Fruit fly (Drosophila melanogaster) whole organism, embryonic: ENCODE results near the gene Uck.
A peak's percentile ranks its signal among the peaks of the same experiment; 100 is the strongest.

Experiments
- Aef1 ChIP-seq: fragments of 200-800 bp; sonication (Bioruptor generic); IDR thresholded peaks from 3 replicates; pipeline ENCODE4 v1.3.6; 2022; ENCODE audit warnings: missing biosample characterization, missing genetic modification characterization
- Atf6 ChIP-seq: fragments of 200-800 bp; sonication (Bioruptor generic); IDR thresholded peaks from 2 replicates; pipeline ENCODE4 v1.3.6; 2022; ENCODE audit warnings: missing biosample characterization, missing genetic modification characterization
- CG11560 ChIP-seq: fragments of 200-800 bp; sonication (Bioruptor generic); IDR thresholded peaks from 3 replicates; pipeline ENCODE4 v1.3.6; 2022; ENCODE audit warnings: missing biosample characterization, missing genetic modification characterization
- CG11723 ChIP-seq: fragments of 200-800 bp; sonication (Bioruptor generic); optimal IDR thresholded peaks from 2 replicates; lab custom pipeline; 2017; ENCODE audit warnings: missing biosample characterization, mild to moderate bottlenecking, missing genetic modification characterization
- CG13287 ChIP-seq: fragments of 200-800 bp; sonication (Bioruptor generic); IDR thresholded peaks from 2 replicates; pipeline ENCODE4 v1.3.6; 2022; ENCODE audit warnings: missing biosample characterization, missing genetic modification characterization; ENCODE audit not compliant: partially characterized antibody
- CG16779 ChIP-seq: fragments of 200-800 bp; sonication (Bioruptor generic); IDR thresholded peaks from 2 replicates; pipeline ENCODE4 v1.3.6; 2022; ENCODE audit warnings: missing biosample characterization, missing genetic modification characterization
- CG16863 ChIP-seq: fragments of 200-800 bp; sonication (Bioruptor generic); optimal IDR thresholded peaks from 3 replicates; lab custom pipeline; 2016; ENCODE audit warnings: missing biosample characterization, missing genetic modification characterization
- CG18599 ChIP-seq: fragments of 200-800 bp; sonication (Bioruptor generic); optimal IDR thresholded peaks from 3 replicates; lab custom pipeline; 2017; ENCODE audit warnings: missing biosample characterization, missing genetic modification characterization, mild to moderate bottlenecking, moderate library complexity, missing genetic modification reagents
- CG2120 ChIP-seq: fragments of 200-800 bp; sonication (Bioruptor generic); optimal IDR thresholded peaks from 3 replicates; lab custom pipeline; 2016; ENCODE audit warnings: missing biosample characterization, missing genetic modification characterization
- CG2129 ChIP-seq: fragments of 200-800 bp; sonication (Bioruptor generic); IDR thresholded peaks from 2 replicates; pipeline ENCODE4 v1.3.6; 2022; ENCODE audit warnings: missing biosample characterization, missing genetic modification characterization; ENCODE audit not compliant: partially characterized antibody
- CG33557 ChIP-seq: fragments of 200-800 bp; sonication (Bioruptor generic); optimal IDR thresholded peaks from 2 replicates; lab custom pipeline; 2019; ENCODE audit warnings: missing biosample characterization, mild to moderate bottlenecking, missing genetic modification characterization, moderate library complexity
- CG3726 ChIP-seq: fragments of 200-800 bp; sonication (Bioruptor generic); IDR thresholded peaks from 3 replicates; pipeline ENCODE4, ENCODE4 v1.3.6; 2022; ENCODE audit warnings: missing biosample characterization, missing genetic modification characterization
- CG4328 ChIP-seq: fragments of 200-800 bp; sonication (Bioruptor generic); optimal IDR thresholded peaks from 3 replicates; lab custom pipeline; 2017; ENCODE audit warnings: missing biosample characterization, missing genetic modification reagents, missing genetic modification characterization
- CG43689 ChIP-seq: fragments of 200-800 bp; sonication (Bioruptor generic); IDR thresholded peaks from 2 replicates; pipeline ENCODE4 v1.3.6; 2022; ENCODE audit warnings: missing biosample characterization, missing genetic modification characterization
- CG6813 ChIP-seq: fragments of 200-800 bp; sonication (Bioruptor generic); optimal IDR thresholded peaks from 2 replicates; lab custom pipeline; 2017; ENCODE audit warnings: missing biosample characterization, missing genetic modification characterization, mild to moderate bottlenecking, moderate library complexity, missing genetic modification reagents
- CG7271 ChIP-seq: fragments of 200-800 bp; sonication (Bioruptor generic); optimal IDR thresholded peaks from 2 replicates; lab custom pipeline; 2018; ENCODE audit warnings: missing biosample characterization, mild to moderate bottlenecking, missing genetic modification characterization, moderate library complexity
- CG7372 ChIP-seq: fragments of 200-800 bp; sonication (Bioruptor generic); IDR thresholded peaks from 2 replicates; pipeline ENCODE4 v1.3.6; 2022; ENCODE audit warnings: missing biosample characterization, missing genetic modification characterization
- CG7556 ChIP-seq: fragments of 200-800 bp; sonication (Bioruptor generic); optimal IDR thresholded peaks from 2 replicates; lab custom pipeline; 2017; ENCODE audit warnings: missing biosample characterization, mild to moderate bottlenecking, missing genetic modification characterization
- CG8089 ChIP-seq: fragments of 200-800 bp; sonication (Bioruptor generic); optimal IDR thresholded peaks from 3 replicates; lab custom pipeline; 2016; ENCODE audit warnings: missing biosample characterization, missing genetic modification characterization
- CG9876 ChIP-seq: fragments of 200-800 bp; sonication (Bioruptor generic); optimal IDR thresholded peaks from 2 replicates; lab custom pipeline; 2016; ENCODE audit warnings: missing biosample characterization, missing genetic modification characterization
- CHES-1-like ChIP-seq: fragments of 200-800 bp; sonication (Bioruptor generic); optimal IDR thresholded peaks from 2 replicates; lab custom pipeline; 2016; ENCODE audit warnings: missing biosample characterization, missing genetic modification characterization
- Chrac-16 ChIP-seq: fragments of 200-800 bp; sonication (Bioruptor generic); optimal IDR thresholded peaks from 3 replicates; lab custom pipeline; 2016; ENCODE audit warnings: missing biosample characterization, missing genetic modification characterization
- Dp ChIP-seq: fragments of 200-800 bp; sonication (Bioruptor generic); optimal IDR thresholded peaks from 2 replicates; lab custom pipeline; 2018; ENCODE audit warnings: missing biosample characterization, mild to moderate bottlenecking, missing genetic modification characterization, moderate library complexity
- Dref ChIP-seq: fragments of 200-800 bp; sonication (Bioruptor generic); IDR thresholded peaks from 2 replicates; pipeline ENCODE4 v1.3.6; 2022; ENCODE audit warnings: missing biosample characterization, missing genetic modification characterization
- Elba2 ChIP-seq: fragments of 200-800 bp; sonication (Bioruptor generic); optimal IDR thresholded peaks from 3 replicates; lab custom pipeline; 2016; ENCODE audit warnings: missing biosample characterization, missing genetic modification characterization
- Fer1 ChIP-seq: fragments of 200-800 bp; sonication (Bioruptor generic); optimal IDR thresholded peaks from 2 replicates; lab custom pipeline; 2017; ENCODE audit warnings: missing biosample characterization, mild to moderate bottlenecking, missing genetic modification characterization
- Fer2 ChIP-seq: fragments of 200-800 bp; sonication (Bioruptor generic); optimal IDR thresholded peaks from 2 replicates; lab custom pipeline; 2018; ENCODE audit warnings: missing biosample characterization, mild to moderate bottlenecking, missing genetic modification characterization, moderate library complexity
- H15 ChIP-seq: fragments of 200-800 bp; sonication (Bioruptor generic); IDR thresholded peaks from 3 replicates; pipeline ENCODE4 v1.3.6; 2022; ENCODE audit warnings: missing biosample characterization, missing genetic modification characterization
- H2.0 ChIP-seq: fragments of 200-800 bp; sonication (Bioruptor generic); IDR thresholded peaks from 2 replicates; pipeline ENCODE4 v1.3.6; 2022; ENCODE audit warnings: missing biosample characterization, missing genetic modification characterization
- Hr51 ChIP-seq, 2 experiments: fragments of 200-800 bp; sonication (Bioruptor generic); optimal IDR thresholded peaks; 2 replicates in 1 of 2; 3 replicates in 1 of 2; lab custom pipeline; 2016 to 2018; ENCODE audit warnings: missing biosample characterization in 2 of 2, missing genetic modification characterization in 2 of 2, mild to moderate bottlenecking in 1 of 2, moderate library complexity in 1 of 2
- Hsf ChIP-seq: fragments of 200-800 bp; sonication (Bioruptor generic); optimal IDR thresholded peaks from 3 replicates; lab custom pipeline; 2016; ENCODE audit warnings: missing biosample characterization, missing genetic modification characterization
- Kr ChIP-seq: fragments of 200-800 bp; sonication (Bioruptor generic); optimal IDR thresholded peaks from 2 replicates; lab custom pipeline; 2017; ENCODE audit warnings: missing biosample characterization, mild to moderate bottlenecking, missing genetic modification characterization
- Opbp ChIP-seq: fragments of 200-800 bp; sonication (Bioruptor generic); IDR thresholded peaks from 3 replicates; pipeline ENCODE4 v1.3.6; 2022; ENCODE audit warnings: missing biosample characterization, missing genetic modification characterization; ENCODE audit not compliant: partially characterized antibody
- ap ChIP-seq: fragments of 200-800 bp; sonication (Bioruptor generic); IDR thresholded peaks from 2 replicates; pipeline ENCODE4 v1.3.6; 2022; ENCODE audit warnings: missing biosample characterization, missing genetic modification characterization
- ara ChIP-seq: fragments of 200-800 bp; sonication (Bioruptor generic); IDR thresholded peaks from 2 replicates; pipeline ENCODE4 v1.3.6; 2022; ENCODE audit warnings: missing biosample characterization, missing genetic modification characterization
- cg ChIP-seq: fragments of 200-800 bp; sonication (Bioruptor generic); optimal IDR thresholded peaks from 3 replicates; lab custom pipeline; 2019; ENCODE audit warnings: missing biosample characterization, mild to moderate bottlenecking, missing genetic modification characterization, moderate library complexity
- crol ChIP-seq: fragments of 200-800 bp; sonication (Bioruptor generic); IDR thresholded peaks from 2 replicates; pipeline ENCODE4 v1.3.6; 2022; ENCODE audit warnings: missing biosample characterization, missing genetic modification characterization
- dm ChIP-seq: fragments of 200-800 bp; sonication (Bioruptor generic); optimal IDR thresholded peaks from 3 replicates; lab custom pipeline; 2016; ENCODE audit warnings: missing biosample characterization, missing genetic modification characterization
- fd102C ChIP-seq: fragments of 200-800 bp; sonication (Bioruptor generic); optimal IDR thresholded peaks from 2 replicates; lab custom pipeline; 2018; ENCODE audit warnings: missing biosample characterization, mild to moderate bottlenecking, missing genetic modification characterization, moderate library complexity
- lab ChIP-seq: fragments of 200-800 bp; sonication (Bioruptor generic); optimal IDR thresholded peaks from 3 replicates; lab custom pipeline; 2017; ENCODE audit warnings: missing biosample characterization, missing genetic modification characterization, mild to moderate bottlenecking, moderate library complexity, missing genetic modification reagents
- mam ChIP-seq: fragments of 200-800 bp; sonication (Bioruptor generic); optimal IDR thresholded peaks from 3 replicates; lab custom pipeline; 2016; ENCODE audit warnings: missing biosample characterization, missing genetic modification characterization
- nmo ChIP-seq: fragments of 200-800 bp; sonication (Bioruptor generic); optimal IDR thresholded peaks from 2 replicates; lab custom pipeline; 2018; ENCODE audit warnings: missing biosample characterization, mild to moderate bottlenecking, missing genetic modification characterization, moderate library complexity
- nom ChIP-seq: fragments of 200-800 bp; sonication (Bioruptor generic); optimal IDR thresholded peaks from 2 replicates; lab custom pipeline; 2017; ENCODE audit warnings: missing biosample characterization, missing genetic modification characterization, mild to moderate bottlenecking, moderate library complexity, missing genetic modification reagents
- pan ChIP-seq, 4 experiments: fragments of >200 bp in 3 of 4; fragments of 200-800 bp in 1 of 4; sonication (Bioruptor generic) in 1 of 4; optimal IDR thresholded peaks in 3 of 4; IDR thresholded peaks in 1 of 4; 2 replicates each; pipeline versions ENCODE4 v1.3.6 to Lab custom; 2017 to 2022; ENCODE audit warnings: missing biosample characterization in 2 of 4, missing genetic modification characterization in 2 of 4, mixed read lengths in 1 of 4
- sisA ChIP-seq: fragments of 200-800 bp; sonication (Bioruptor generic); IDR thresholded peaks from 2 replicates; pipeline ENCODE4 v1.3.6; 2022; ENCODE audit warnings: missing biosample characterization, missing genetic modification characterization
- slou ChIP-seq: fragments of 200-800 bp; sonication (Bioruptor generic); optimal IDR thresholded peaks from 3 replicates; lab custom pipeline; 2016; ENCODE audit warnings: missing biosample characterization, missing genetic modification characterization
- sr ChIP-seq: fragments of 200-800 bp; sonication (Bioruptor generic); IDR thresholded peaks from 3 replicates; pipeline ENCODE4 v1.3.6; 2022; ENCODE audit warnings: missing biosample characterization, missing genetic modification characterization

Gene Uck

DNA sequence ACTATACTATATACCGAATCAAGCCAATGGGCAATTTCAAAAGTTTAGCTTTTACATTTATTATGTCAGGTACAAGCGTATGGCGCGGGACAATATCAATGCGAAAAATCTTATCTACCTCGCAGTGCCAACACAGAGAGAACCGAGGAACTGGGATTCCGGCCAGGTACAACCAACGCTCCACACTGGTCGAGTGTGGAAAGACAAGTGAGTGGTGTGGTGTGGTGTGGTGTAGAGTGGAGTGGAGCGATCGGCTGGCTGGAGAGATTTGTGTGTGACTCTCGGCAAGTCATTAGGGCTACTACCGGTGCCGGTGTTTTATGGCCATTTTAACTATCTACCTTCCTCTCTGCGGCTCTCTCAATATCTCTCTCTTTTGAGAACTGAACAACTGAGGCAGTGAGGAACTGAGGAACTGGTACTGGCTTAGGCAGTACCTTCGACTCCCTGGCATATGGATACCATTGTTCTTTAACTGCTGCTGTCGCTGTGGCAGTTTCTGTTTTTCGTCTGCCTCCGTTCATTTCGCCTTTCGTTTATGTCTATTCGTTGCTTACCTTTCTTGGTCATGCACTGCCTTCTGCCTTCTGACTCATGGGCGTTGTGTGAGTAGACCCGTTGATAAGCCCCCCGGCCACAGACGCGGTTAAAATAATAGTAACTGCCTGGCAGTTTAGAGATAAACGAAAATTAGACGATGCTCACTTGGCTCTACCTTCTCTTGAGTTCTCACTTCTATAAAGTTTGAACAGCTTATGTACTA is 30.5 kb upstream of the Uck start (continued):
- TF ChIP-seq CG3726 (peak; percentile 80; the same call in 2 of the 3 replicates), CG43689 (GFP tag; lab: Robert Waterston, UW) (peak; percentile 21; the same call in 1 of the 2 replicates), cg (GFP tag; lab: Kevin White, UChicago) (no peak), Fer2 (peak; percentile 71), CG11723 (GFP tag; lab: Kevin White, UChicago) (peak; percentile 84), CG2129 (GFP tag; lab: Robert Waterston, UW) (no peak), CG33557 (GFP tag; lab: Kevin White, UChicago) (peak; percentile 61), CG9876 (GFP tag; lab: Kevin White, UChicago) (peak; percentile 85), mam (GFP tag; lab: Kevin White, UChicago) (peak; percentile 93), crol (no peak; the same call in 1 of the 2 replicates), lab (GFP tag; lab: Kevin White, UChicago) (peak; percentile 95), Hr51 (GFP tag; optimal IDR thresholded peaks at IDR 0.05; lab: Kevin White, UChicago) (peak; percentile 84), H15 (GFP tag; lab: Robert Waterston, UW) (peak; percentile 85), fd102C (peak; percentile 86), Hsf (peak; percentile 92), Opbp (GFP tag; lab: Robert Waterston, UW) (no peak), Aef1 (GFP tag; lab: Robert Waterston, UW) (peak; percentile 73), CG16863 (GFP tag; lab: Kevin White, UChicago) (peak; percentile 89), Kr (GFP tag; lab: Kevin White, UChicago) (peak; percentile 53), sisA (GFP tag; lab: Robert Waterston, UW) (peak; percentile 87), nmo (peak; percentile 89), CG4328 (GFP tag; lab: Kevin White, UChicago) (no peak), slou (GFP tag; lab: Kevin White, UChicago) (peak; percentile 30), ara (GFP tag; lab: Robert Waterston, UW) (peak; percentile 92), CG11560 (peak; percentile 70), Elba2 (GFP tag; lab: Kevin White, UChicago) (no peak), Atf6 (peak; percentile 84; the same call in 1 of the 2 replicates), Fer1 (GFP tag; lab: Kevin White, UChicago) (peak; percentile 89), CHES-1-like (GFP tag; lab: Kevin White, UChicago) (peak; percentile 89), CG6813 (peak; percentile 90), nom (GFP tag; lab: Kevin White, UChicago) (peak; percentile 89), CG7556 (GFP tag; lab: Kevin White, UChicago) (peak; percentile 91), CG18599 (GFP tag; lab: Kevin White, UChicago) (peak; percentile 95), H2.0 (GFP tag; lab: Robert Waterston, UW) (peak; percentile 84), CG8089 (GFP tag; lab: Kevin White, UChicago) (peak; percentile 86), dm (GFP tag; lab: Kevin White, UChicago) (peak; percentile 75), Chrac-16 (GFP tag; lab: Kevin White, UChicago) (peak; percentile 91), CG7372 (GFP tag; lab: Robert Waterston, UW) (peak; percentile 75), CG16779 (peak; percentile 82), CG7271 (tag; lab: Kevin White, UChicago) (peak; percentile 42), pan (optimal IDR thresholded peaks at IDR 0.05; lab: Kevin White, UChicago) (no peak), pan (GFP tag; optimal IDR thresholded peaks at IDR 0.05 in 1 of 2, IDR thresholded peaks at IDR 0.05 in 1 of 2) (peak in 1 of 2 experiments; percentile 90), CG13287 (0 out of 2 replicates have a peak, but pooled peaks have one; percentile 13), sr (GFP tag; lab: Robert Waterston, UW) (peak; percentile 68; the same call in 1 of the 3 replicates), ap (GFP tag; lab: Robert Waterston, UW) (peak; percentile 70), CG2120 (GFP tag; lab: Kevin White, UChicago) (peak; percentile 96), Dref (peak; percentile 36; the same call in 1 of the 2 replicates), Dp (GFP tag; lab: Kevin White, UChicago) (no peak)
